Worm (Caenorhabditis elegans) whole organism, late embryonic: ENCODE results near the gene F57B1.1.

ENCODE experiments used
- C08G9.2 ChIP-seq: sonication (generic microtip); optimal IDR thresholded peaks from 2 replicates; lab custom pipeline; 2016; ENCODE audit warnings: mild to moderate bottlenecking, missing genetic modification characterization, moderate library complexity, missing compliant biosample characterization
- C38D4.7 ChIP-seq: fragments of 200-800 bp; sonication (Bioruptor generic); optimal IDR thresholded peaks from 2 replicates; lab custom pipeline; 2018; ENCODE audit warnings: mild to moderate bottlenecking, missing genetic modification characterization, moderate library complexity, missing compliant biosample characterization
- K02D7.2 ChIP-seq: sonication (generic microtip); optimal IDR thresholded peaks from 2 replicates; lab custom pipeline; 2017; ENCODE audit warnings: mild to moderate bottlenecking, missing genetic modification characterization, missing compliant biosample characterization
- K09A11.1 ChIP-seq: sonication (generic microtip); optimal IDR thresholded peaks from 2 replicates; lab custom pipeline; 2017; ENCODE audit warnings: antibody characterized with exemption, mild to moderate bottlenecking, missing genetic modification characterization, missing compliant biosample characterization; ENCODE audit not compliant: insufficient read depth
- ama-1 ChIP-seq: fragments of 150-350 bp; optimal IDR thresholded peaks from 2 replicates; lab custom pipeline; 2014
- ceh-14 ChIP-seq: sonication (generic microtip); optimal IDR thresholded peaks from 2 replicates; lab custom pipeline; 2016; ENCODE audit warnings: missing genotype, missing genetic modification characterization, missing compliant biosample characterization
- ceh-19 ChIP-seq: fragments of 200-800 bp; sonication (Bioruptor generic); optimal IDR thresholded peaks from 2 replicates; lab custom pipeline; 2018; ENCODE audit warnings: mild to moderate bottlenecking, missing genetic modification characterization, missing compliant biosample characterization
- ceh-2 ChIP-seq: sonication (generic microtip); optimal IDR thresholded peaks from 2 replicates; lab custom pipeline; 2016; ENCODE audit warnings: missing genotype, missing genetic modification characterization, missing compliant biosample characterization
- ceh-22 ChIP-seq: sonication (generic microtip); optimal IDR thresholded peaks from 2 replicates; lab custom pipeline; 2017; ENCODE audit warnings: missing biosample characterization, missing genetic modification characterization
- ceh-30 ChIP-seq: fragments of 150-350 bp; optimal IDR thresholded peaks from 2 replicates; lab custom pipeline; 2014; ENCODE audit warnings: missing biosample characterization, missing genetic modification characterization
- ceh-31 ChIP-seq: sonication (generic microtip); optimal IDR thresholded peaks from 2 replicates; lab custom pipeline; 2016; ENCODE audit warnings: missing genetic modification characterization, missing compliant biosample characterization
- ceh-34 ChIP-seq: sonication (generic microtip); optimal IDR thresholded peaks from 2 replicates; lab custom pipeline; 2016; ENCODE audit warnings: mild to moderate bottlenecking, missing genetic modification characterization, missing compliant biosample characterization
- ceh-48 ChIP-seq: sonication (generic microtip); optimal IDR thresholded peaks from 2 replicates; lab custom pipeline; 2016; ENCODE audit warnings: missing genetic modification characterization, inconsistent platforms, missing compliant biosample characterization
- ceh-9 ChIP-seq: sonication (generic microtip); optimal IDR thresholded peaks from 2 replicates; lab custom pipeline; 2016; ENCODE audit warnings: mild to moderate bottlenecking, missing genetic modification characterization, inconsistent platforms, missing compliant biosample characterization
- dmd-4 ChIP-seq: sonication (generic microtip); optimal IDR thresholded peaks from 2 replicates; lab custom pipeline; 2016; ENCODE audit warnings: borderline replicate concordance, missing genetic modification characterization, missing compliant biosample characterization
- dve-1 ChIP-seq: sonication (generic microtip); optimal IDR thresholded peaks from 2 replicates; lab custom pipeline; 2017; ENCODE audit warnings: antibody characterized with exemption, mild to moderate bottlenecking, missing genetic modification characterization, missing compliant biosample characterization
- elt-4 ChIP-seq: sonication (generic microtip); optimal IDR thresholded peaks from 2 replicates; lab custom pipeline; 2016; ENCODE audit warnings: missing genetic modification characterization, missing compliant biosample characterization
- ets-4 ChIP-seq: sonication (generic microtip); optimal IDR thresholded peaks from 2 replicates; lab custom pipeline; 2016; ENCODE audit warnings: missing genetic modification characterization, missing compliant biosample characterization
- eyg-1 ChIP-seq: sonication (generic microtip); optimal IDR thresholded peaks from 2 replicates; lab custom pipeline; 2016; ENCODE audit warnings: missing genotype, missing genetic modification characterization, missing compliant biosample characterization
- fax-1 ChIP-seq: sonication (generic microtip); optimal IDR thresholded peaks from 2 replicates; lab custom pipeline; 2016; ENCODE audit warnings: missing genotype, missing genetic modification characterization, missing compliant biosample characterization
- fkh-6 ChIP-seq: sonication (generic microtip); optimal IDR thresholded peaks from 2 replicates; lab custom pipeline; 2016; ENCODE audit warnings: missing genetic modification characterization, missing compliant biosample characterization
- hlh-13 ChIP-seq: fragments of 200-800 bp; sonication (Bioruptor generic); optimal IDR thresholded peaks from 2 replicates; lab custom pipeline; 2018; ENCODE audit warnings: mild to moderate bottlenecking, missing genetic modification characterization, missing compliant biosample characterization
- hlh-15 ChIP-seq: sonication (generic microtip); optimal IDR thresholded peaks from 2 replicates; lab custom pipeline; 2016; ENCODE audit warnings: missing genetic modification characterization, missing compliant biosample characterization
- hlh-30 ChIP-seq: sonication (generic microtip); optimal IDR thresholded peaks from 2 replicates; lab custom pipeline; 2017; ENCODE audit warnings: antibody characterized with exemption, missing genetic modification characterization, missing compliant biosample characterization; ENCODE audit not compliant: insufficient read depth
- lim-6 ChIP-seq: sonication (generic microtip); optimal IDR thresholded peaks from 2 replicates; lab custom pipeline; 2016; ENCODE audit warnings: missing genetic modification characterization, missing compliant biosample characterization
- madf-2 ChIP-seq: sonication (generic microtip); optimal IDR thresholded peaks from 2 replicates; lab custom pipeline; 2017; ENCODE audit warnings: missing genetic modification characterization, missing compliant biosample characterization
- nfya-1 ChIP-seq: sonication (generic microtip); optimal IDR thresholded peaks from 2 replicates; lab custom pipeline; 2017; ENCODE audit warnings: missing genetic modification characterization, mild to moderate bottlenecking, missing compliant biosample characterization, antibody characterized with exemption, moderate library complexity
- odd-2 ChIP-seq: sonication (generic microtip); optimal IDR thresholded peaks from 2 replicates; lab custom pipeline; 2017; ENCODE audit warnings: antibody characterized with exemption, mild to moderate bottlenecking, missing genetic modification characterization, missing compliant biosample characterization
- pat-9 ChIP-seq: fragments of 200-800 bp; sonication (Bioruptor generic); optimal IDR thresholded peaks from 2 replicates; lab custom pipeline; 2018; ENCODE audit warnings: mild to moderate bottlenecking, missing genetic modification characterization, moderate library complexity, missing compliant biosample characterization
- pax-1 ChIP-seq: fragments of 150-350 bp; optimal IDR thresholded peaks from 2 replicates; lab custom pipeline; 2014; ENCODE audit warnings: missing biosample characterization, missing genetic modification characterization
- pha-2 ChIP-seq: sonication (generic microtip); optimal IDR thresholded peaks from 2 replicates; lab custom pipeline; 2017; ENCODE audit warnings: mild to moderate bottlenecking, missing genetic modification characterization, missing compliant biosample characterization
- pha-4 ChIP-seq: fragments of 150-350 bp; optimal IDR thresholded peaks from 2 replicates; lab custom pipeline; 2018; ENCODE audit warnings: missing biosample characterization, missing genetic modification reagents, missing genetic modification characterization
- pqm-1 ChIP-seq: sonication (generic microtip); optimal IDR thresholded peaks from 2 replicates; lab custom pipeline; 2016; ENCODE audit warnings: missing genetic modification characterization, missing compliant biosample characterization
- pros-1 ChIP-seq: fragments of 150-350 bp; optimal IDR thresholded peaks from 2 replicates; lab custom pipeline; 2014; ENCODE audit warnings: missing biosample characterization, missing genetic modification reagents, missing genetic modification characterization
- ref-2 ChIP-seq: sonication (generic microtip); optimal IDR thresholded peaks from 2 replicates; lab custom pipeline; 2016; ENCODE audit warnings: missing genetic modification characterization, missing compliant biosample characterization
- rnt-1 ChIP-seq: sonication (generic microtip); optimal IDR thresholded peaks from 2 replicates; lab custom pipeline; 2016; ENCODE audit warnings: missing genetic modification characterization, missing compliant biosample characterization
- sdc-2 ChIP-seq: sonication (generic microtip); optimal IDR thresholded peaks from 2 replicates; lab custom pipeline; 2016; ENCODE audit warnings: missing genotype, missing genetic modification characterization, missing compliant biosample characterization
- sox-2 ChIP-seq: fragments of 200-800 bp; sonication (Bioruptor generic); IDR thresholded peaks from 2 replicates; pipeline ENCODE4 v1.3.6; 2022; ENCODE audit warnings: missing genetic modification reagents, missing genetic modification characterization, missing compliant biosample characterization
- sox-4 ChIP-seq: sonication (generic microtip); optimal IDR thresholded peaks from 2 replicates; lab custom pipeline; 2017; ENCODE audit warnings: mild to moderate bottlenecking, missing genetic modification characterization, inconsistent platforms, missing compliant biosample characterization
- tbx-2 ChIP-seq: sonication (generic microtip); optimal IDR thresholded peaks from 2 replicates; lab custom pipeline; 2016; ENCODE audit warnings: missing genetic modification characterization, missing compliant biosample characterization
- tbx-7 ChIP-seq: sonication (generic microtip); optimal IDR thresholded peaks from 2 replicates; lab custom pipeline; 2016; ENCODE audit warnings: missing genotype, missing genetic modification characterization, missing compliant biosample characterization
- ttx-3 ChIP-seq: sonication (generic microtip); optimal IDR thresholded peaks from 2 replicates; lab custom pipeline; 2016; ENCODE audit warnings: missing genetic modification reagents, missing genetic modification characterization, missing compliant biosample characterization
- unc-55 ChIP-seq: sonication (generic microtip); optimal IDR thresholded peaks from 2 replicates; lab custom pipeline; 2017; ENCODE audit warnings: missing biosample characterization, missing genetic modification reagents, missing genetic modification characterization
- zip-5 ChIP-seq: sonication (generic microtip); optimal IDR thresholded peaks from 2 replicates; lab custom pipeline; 2016; ENCODE audit warnings: missing genetic modification characterization, missing compliant biosample characterization

The F57B1.1 gene

ce11 chrV:13185384-13185783, 10.1 kb downstream of the F57B1.1 start, which contains the start of gene sri-6:
Gene sri-6 (plus strand): TSS chrV:13185684.
- TF ChIP-seq hlh-13 (GFP tag; lab: Kevin White, UChicago) (no peak), odd-2 (tag; lab: Kevin White, UChicago) (no peak), ceh-31 (tag; lab: Kevin White, UChicago) (no peak), ceh-34 (no peak), pat-9 (tag; lab: Kevin White, UChicago) (no peak), pha-2 (tag; lab: Kevin White, UChicago) (no peak), fax-1 (tag; lab: Kevin White, UChicago) (no peak), tbx-7 (tag; lab: Kevin White, UChicago) (no peak), lim-6 (tag; lab: Kevin White, UChicago) (no peak), unc-55 (GFP tag; lab: Kevin White, UChicago) (no peak), madf-2 (tag; lab: Kevin White, UChicago) (no peak), sox-2 (GFP tag; lab: Robert Waterston, UW) (no peak), rnt-1 (tag; lab: Kevin White, UChicago) (no peak), pqm-1 (tag; lab: Kevin White, UChicago) (no peak), nfya-1 (tag; lab: Kevin White, UChicago) (no peak), sdc-2 (tag; lab: Kevin White, UChicago) (no peak), C08G9.2 (no peak), ceh-22 (tag; lab: Kevin White, UChicago) (no peak)

DNA sequence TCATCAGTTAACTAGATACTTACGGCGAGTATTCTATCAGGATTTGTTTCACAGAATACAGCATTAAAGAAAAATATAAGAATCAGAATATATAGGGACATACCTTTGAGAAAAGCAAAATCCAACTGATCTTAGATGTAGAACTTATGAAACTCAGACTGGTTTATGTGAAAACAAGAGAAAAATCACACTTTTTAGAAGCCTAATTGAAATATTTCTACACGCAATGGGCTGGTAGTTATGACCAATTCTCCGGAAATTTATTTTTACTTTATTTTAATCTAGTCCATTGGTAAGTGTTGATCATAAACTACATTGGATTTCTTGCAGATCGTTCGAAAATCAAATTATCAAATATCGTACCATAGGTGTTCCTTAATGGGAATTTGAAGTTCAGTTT, 11.3 kb downstream of the F57B1.1 start, which contains the start of gene T09E8.4:
Gene T09E8.4 (minus strand): TSS at position 101 of the 400 bp plus-strand sequence.
- TF ChIP-seq eyg-1 (tag; lab: Kevin White, UChicago) (no peak), pax-1 (tag; lab: Kevin White, UChicago) (no peak), pha-4 (tag; lab: Kevin White, UChicago) (no peak), dmd-4 (tag; lab: Kevin White, UChicago) (no peak), ceh-14 (tag; lab: Kevin White, UChicago) (no peak), pha-2 (tag; lab: Kevin White, UChicago) (no peak), sox-4 (tag; lab: Kevin White, UChicago) (no peak), ceh-2 (tag; lab: Kevin White, UChicago) (no peak), hlh-30 (tag; lab: Kevin White, UChicago) (no peak), ref-2 (tag; lab: Kevin White, UChicago) (no peak), tbx-2 (tag; lab: Kevin White, UChicago) (no peak), fkh-6 (tag; lab: Kevin White, UChicago) (no peak)

- TF ChIP-seq ama-1 (lab: Kevin White, UChicago) (no peak), ceh-19 (GFP tag; lab: Kevin White, UChicago) (no peak), ceh-30 (tag; lab: Kevin White, UChicago) (no peak), ceh-48 (tag; lab: Kevin White, UChicago) (no peak), K02D7.2 (tag; lab: Kevin White, UChicago) (no peak), sdc-2 (tag; lab: Kevin White, UChicago) (no peak)
Measured at ce11 chrV:13181450-13181849, 14.0 kb downstream of the F57B1.1 start.

ce11 chrV:13179986-13180591, 15.4 kb downstream of the F57B1.1 start, which contains the start of gene cni-1:
Gene cni-1 (plus strand): TSS chrV:13180330.
- TF ChIP-seq K02D7.2 (tag; lab: Kevin White, UChicago) (no peak), nfya-1 (tag; lab: Kevin White, UChicago) (no peak), madf-2 (tag; lab: Kevin White, UChicago) (no peak), K09A11.1 (tag; lab: Kevin White, UChicago) (no peak), elt-4 (tag; lab: Kevin White, UChicago) (no peak), zip-5 (tag; lab: Kevin White, UChicago) (no peak), lim-6 (tag; lab: Kevin White, UChicago) (no peak), ttx-3 (tag; lab: Kevin White, UChicago) (no peak), hlh-30 (tag; lab: Kevin White, UChicago) (no peak), ceh-14 (tag; lab: Kevin White, UChicago) (no peak), ceh-31 (tag; lab: Kevin White, UChicago) (no peak), pros-1 (tag; lab: Kevin White, UChicago) (no peak), C38D4.7 (no peak), tbx-2 (tag; lab: Kevin White, UChicago) (no peak), ets-4 (tag; lab: Kevin White, UChicago) (no peak), ceh-9 (tag; lab: Kevin White, UChicago) (no peak), dve-1 (tag; lab: Kevin White, UChicago) (no peak), hlh-15 (tag; lab: Kevin White, UChicago) (no peak)
- TF ChIP-seq, all 69 proteins: peak for 0
